Worm (Caenorhabditis elegans): ENCODE measurements around the gene epg-3.

Gene epg-3

DNA sequence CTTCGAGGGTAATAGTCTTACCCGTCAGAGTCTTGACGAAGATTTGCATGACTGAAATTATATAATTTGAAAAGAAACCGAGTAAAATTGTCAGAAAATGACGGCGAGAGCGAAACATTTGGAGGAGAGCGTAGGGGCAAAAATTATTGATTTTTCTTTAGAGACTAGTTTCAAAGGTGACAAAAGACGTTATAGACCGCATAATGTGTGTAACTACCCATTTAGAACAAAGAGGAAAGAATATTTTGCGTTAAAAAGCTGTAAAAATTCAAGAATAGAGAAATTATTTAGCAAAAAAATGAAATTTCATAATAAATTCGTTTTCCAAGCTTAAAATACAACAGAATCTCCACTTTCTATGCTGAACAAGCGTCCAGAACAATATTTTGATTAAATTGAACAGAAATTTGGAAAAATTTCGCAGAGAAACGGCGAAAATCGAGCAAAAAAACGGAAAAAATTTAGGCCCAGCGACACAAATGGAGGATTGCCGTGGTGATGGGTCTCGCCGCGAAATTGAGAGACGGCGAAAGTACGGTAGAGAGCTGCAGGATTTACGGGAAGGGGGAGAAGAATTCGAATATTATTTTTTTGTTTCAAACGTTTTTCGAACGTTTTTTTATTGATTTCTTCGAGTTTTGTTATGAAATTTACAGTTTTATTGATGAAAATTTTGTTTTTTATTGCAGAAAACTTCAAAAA, 44.1 kb downstream of the epg-3 start, which contains the start of the genes ubq-2 and frg-1:
Gene ubq-2 (minus strand): TSS at position 51 of the 702 bp plus-strand sequence.
Gene frg-1 (plus strand): TSS at position 690 of the 702 bp plus-strand sequence.
- no peak for TF ChIP-seq unc-62 (GFP tag; optimal IDR thresholded peaks at IDR 0.05)

DNA sequence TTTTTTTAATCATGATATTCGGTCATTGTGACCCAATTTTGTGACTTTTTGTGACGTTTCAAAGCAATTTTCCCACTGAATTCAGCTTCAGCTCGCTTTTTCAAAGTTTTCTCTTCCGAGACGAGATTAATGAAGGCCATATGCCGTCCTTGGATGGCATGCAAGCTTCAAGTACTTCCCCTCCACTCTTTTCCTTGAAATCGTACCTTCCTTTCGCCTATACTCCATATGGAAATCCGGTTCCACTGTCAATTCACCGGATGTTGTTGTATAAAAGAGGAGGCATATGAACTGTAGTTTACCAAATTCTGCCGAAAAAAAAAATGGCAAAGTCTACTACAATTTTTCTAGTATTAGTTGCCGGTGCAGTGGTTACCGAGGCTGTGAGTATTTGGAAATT, 46.3 kb downstream of the epg-3 start, which contains the start of gene ZK1010.4:
Gene ZK1010.4 (plus strand): TSS at position 301 of the 400 bp plus-strand sequence.
- no peak for TF ChIP-seq unc-62 (GFP tag; optimal IDR thresholded peaks at IDR 0.05)

ce11 chrIII:12987418-12987817, 52.9 kb downstream of the epg-3 start, which contains the start of gene ZK1010.5:
Gene ZK1010.5, minus strand, starts transcription at chrIII:12987518.
- no peak for TF ChIP-seq unc-62 (GFP tag; optimal IDR thresholded peaks at IDR 0.05)

DNA sequence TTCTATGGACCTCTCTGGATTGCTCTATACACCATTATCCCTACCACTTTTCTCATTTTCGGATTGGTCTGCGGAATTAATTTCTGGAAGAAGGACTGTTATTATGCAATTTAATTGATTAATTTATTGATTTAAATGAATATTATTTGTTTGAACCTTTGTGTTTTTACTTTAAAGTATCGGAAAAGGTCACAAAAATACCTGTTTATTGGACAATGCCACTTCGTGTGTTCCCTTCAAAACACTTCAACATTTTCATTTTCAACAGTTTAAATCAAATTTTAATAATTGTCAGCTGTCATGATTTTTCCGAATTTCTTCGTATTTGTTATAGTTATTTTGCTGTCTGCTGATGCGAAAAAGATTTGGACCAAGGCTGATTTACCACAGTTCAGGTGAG, 56.5 kb downstream of the epg-3 start, which contains the start of gene ZK1010.12:
Gene ZK1010.12 (plus strand): TSS at position 301 of the 400 bp plus-strand sequence.
- no peak for TF ChIP-seq unc-62 (GFP tag; optimal IDR thresholded peaks at IDR 0.05)

All from whole organism, dauer.